Worm (Caenorhabditis elegans) whole organism, L3 larva: Measurements from ENCODE around the gene str-252.

Experiments
- jun-1 ChIP-seq: fragments of 150-350 bp; optimal IDR thresholded peaks from 2 replicates; lab custom pipeline; 2014; ENCODE audit warnings: missing biosample characterization, missing genetic modification reagents, missing genetic modification characterization
- nhr-28 ChIP-seq: fragments of 150-350 bp; optimal IDR thresholded peaks from 2 replicates; lab custom pipeline; 2014; ENCODE audit warnings: missing biosample characterization, missing genetic modification characterization
- nhr-76 ChIP-seq: fragments of 150-350 bp; sonication (generic microtip); optimal IDR thresholded peaks from 5 replicates; lab custom pipeline; 2014; ENCODE audit warnings: missing biosample characterization, missing genetic modification characterization
- nhr-77 ChIP-seq: fragments of 150-350 bp; optimal IDR thresholded peaks from 2 replicates; lab custom pipeline; 2014; ENCODE audit warnings: missing biosample characterization, missing genetic modification characterization
- pqm-1 ChIP-seq: fragments of 150-350 bp; optimal IDR thresholded peaks from 2 replicates; lab custom pipeline; 2017; ENCODE audit warnings: missing biosample characterization, missing genetic modification characterization, inconsistent platforms
- skn-1 ChIP-seq: fragments of 150-350 bp; optimal IDR thresholded peaks from 2 replicates; lab custom pipeline; 2014; ENCODE audit warnings: missing biosample characterization, missing genetic modification characterization
- snpc-4 ChIP-seq: fragments of 150-350 bp; optimal IDR thresholded peaks from 2 replicates; lab custom pipeline; 2014; ENCODE audit warnings: missing biosample characterization, missing genetic modification characterization
- unc-62 ChIP-seq: fragments of 150-350 bp; sonication (generic microtip); optimal IDR thresholded peaks from 4 replicates; lab custom pipeline; 2014; ENCODE audit warnings: missing biosample characterization, missing genetic modification reagents, missing genetic modification characterization
- zag-1 ChIP-seq: fragments of 150-350 bp; optimal IDR thresholded peaks from 2 replicates; lab custom pipeline; 2014; ENCODE audit warnings: missing biosample characterization, missing genetic modification characterization

- TF ChIP-seq snpc-4 (no peak), nhr-77 (no peak), jun-1 (tag; lab: Kevin White, UChicago) (peak; percentile 92), skn-1 (tag; lab: Kevin White, UChicago) (peak; percentile 72), zag-1 (no peak), nhr-28 (tag; lab: Kevin White, UChicago) (no peak), nhr-76 (tag; lab: Kevin White, UChicago) (no peak), pqm-1 (tag; lab: Kevin White, UChicago) (peak; percentile 95), unc-62 (GFP tag; lab: Kevin White, UChicago) (no peak)
These were observed 6.9 kb upstream of the str-252 start, which contains the start of gene C06B3.7 for ce11 chrV:13909400-13909799.
